Worm (Caenorhabditis elegans) whole organism, L1 larva: ENCODE results near the gene F14H12.6.

Experiments
- C04F5.9 ChIP-seq: sonication (generic microtip); optimal IDR thresholded peaks from 2 replicates; lab custom pipeline; 2016; ENCODE audit warnings: missing genetic modification characterization, missing compliant biosample characterization
- F16B12.6 ChIP-seq: fragments of 150-350 bp; optimal IDR thresholded peaks from 2 replicates; lab custom pipeline; 2014; ENCODE audit warnings: missing biosample characterization, missing genetic modification characterization
- Y116A8C.19 ChIP-seq: sonication (generic microtip); optimal IDR thresholded peaks from 2 replicates; lab custom pipeline; 2016; ENCODE audit warnings: missing compliant biosample characterization, missing genetic modification characterization, borderline replicate concordance
- blmp-1 ChIP-seq: fragments of 150-350 bp; optimal IDR thresholded peaks from 2 replicates; lab custom pipeline; 2014; ENCODE audit warnings: missing biosample characterization, missing genetic modification characterization
- ceh-90 ChIP-seq: sonication (generic microtip); optimal IDR thresholded peaks from 2 replicates; lab custom pipeline; 2016; ENCODE audit warnings: missing genetic modification characterization, missing compliant biosample characterization
- ces-1 ChIP-seq: fragments of 150-350 bp; optimal IDR thresholded peaks from 2 replicates; lab custom pipeline; 2014; ENCODE audit warnings: missing biosample characterization, missing genetic modification reagents, missing genetic modification characterization
- dpl-1 ChIP-seq, 3 experiments: fragments of 150-350 bp in 2 of 3; sonication (generic microtip) in 1 of 3; optimal IDR thresholded peaks; 2 replicates each; lab custom pipeline; 2014 to 2017; ENCODE audit warnings: missing biosample characterization in 3 of 3, missing genetic modification characterization in 3 of 3, missing genetic modification reagents in 3 of 3
- efl-1 ChIP-seq, 4 experiments: fragments of 150-350 bp; optimal IDR thresholded peaks in 3 of 4; peaks in 1 of 4; 1 replicate in 1 of 4; 2 replicates in 3 of 4; lab custom pipeline; 2014; ENCODE audit warnings: missing biosample characterization in 2 of 4, missing genetic modification characterization in 2 of 4, missing genetic modification reagents in 2 of 4
- efl-3 ChIP-seq: fragments of 200-800 bp; sonication (Bioruptor generic); optimal IDR thresholded peaks from 2 replicates; lab custom pipeline; 2018; ENCODE audit warnings: mild to moderate bottlenecking, missing genetic modification characterization, missing compliant biosample characterization
- egl-13 ChIP-seq: sonication (generic microtip); optimal IDR thresholded peaks from 2 replicates; lab custom pipeline; 2016; ENCODE audit warnings: missing genotype, missing genetic modification reagents, missing genetic modification characterization, missing compliant biosample characterization
- elt-2 ChIP-seq: sonication (generic microtip); optimal IDR thresholded peaks from 2 replicates; lab custom pipeline; 2016; ENCODE audit warnings: missing genetic modification characterization, mild to moderate bottlenecking, inconsistent platforms, missing compliant biosample characterization, missing genetic modification reagents
- elt-3 ChIP-seq, 6 experiments: fragments of 150-350 bp in 1 of 6; sonication (generic microtip); optimal IDR thresholded peaks; 2 replicates each; lab custom pipeline; 2017 to 2018; ENCODE audit warnings: missing biosample characterization in 6 of 6, missing genetic modification characterization in 6 of 6, inconsistent platforms in 1 of 6
- fkh-10 ChIP-seq: sonication (generic microtip); optimal IDR thresholded peaks from 2 replicates; lab custom pipeline; 2017; ENCODE audit warnings: missing biosample characterization, missing genetic modification reagents, missing genetic modification characterization
- fkh-4 ChIP-seq: sonication (generic microtip); optimal IDR thresholded peaks from 2 replicates; lab custom pipeline; 2016; ENCODE audit warnings: missing compliant biosample characterization, missing genetic modification characterization, borderline replicate concordance
- grh-1 ChIP-seq: fragments of 200-800 bp; sonication (Bioruptor generic); IDR thresholded peaks from 2 replicates; pipeline ENCODE4 v1.3.6; 2022; ENCODE audit warnings: missing genetic modification reagents, missing genetic modification characterization, missing compliant biosample characterization
- hlh-4 ChIP-seq: sonication (generic microtip); optimal IDR thresholded peaks from 2 replicates; lab custom pipeline; 2016; ENCODE audit warnings: mild to moderate bottlenecking, missing genetic modification characterization, missing compliant biosample characterization
- hpl-2 ChIP-seq: fragments of 150-350 bp; optimal IDR thresholded peaks from 2 replicates; lab custom pipeline; 2014; ENCODE audit warnings: missing biosample characterization, missing genetic modification reagents, missing genetic modification characterization
- jun-1 ChIP-seq: fragments of 150-350 bp; optimal IDR thresholded peaks from 2 replicates; lab custom pipeline; 2014; ENCODE audit warnings: missing biosample characterization, missing genetic modification reagents, missing genetic modification characterization
- lin-13 ChIP-seq: fragments of 150-350 bp; optimal IDR thresholded peaks from 2 replicates; lab custom pipeline; 2014; ENCODE audit warnings: missing biosample characterization, missing genetic modification reagents, missing genetic modification characterization
- lin-14 ChIP-seq: fragments of 200-800 bp; sonication (Bioruptor generic); optimal IDR thresholded peaks from 2 replicates; lab custom pipeline; 2018; ENCODE audit warnings: mild to moderate bottlenecking, missing genetic modification characterization, moderate library complexity, missing compliant biosample characterization
- lin-39 ChIP-seq: fragments of 150-350 bp; optimal IDR thresholded peaks from 2 replicates; lab custom pipeline; 2014; ENCODE audit warnings: missing biosample characterization, missing genetic modification reagents, missing genetic modification characterization
- mep-1 ChIP-seq: fragments of 150-350 bp; optimal IDR thresholded peaks from 2 replicates; lab custom pipeline; 2014; ENCODE audit warnings: missing biosample characterization, missing genetic modification characterization
- nhr-12 ChIP-seq: sonication (generic microtip); optimal IDR thresholded peaks from 2 replicates; lab custom pipeline; 2017; ENCODE audit warnings: missing biosample characterization, missing genetic modification characterization
- nhr-28 ChIP-seq: fragments of 150-350 bp; optimal IDR thresholded peaks from 2 replicates; lab custom pipeline; 2014; ENCODE audit warnings: missing biosample characterization, missing genetic modification characterization
- nhr-76 ChIP-seq: sonication (generic microtip); optimal IDR thresholded peaks from 2 replicates; lab custom pipeline; 2017; ENCODE audit warnings: missing biosample characterization, missing genetic modification characterization
- nhr-77 ChIP-seq: fragments of 150-350 bp; optimal IDR thresholded peaks from 2 replicates; lab custom pipeline; 2014; ENCODE audit warnings: missing biosample characterization, missing genetic modification characterization
- nhr-90 ChIP-seq: sonication (generic microtip); optimal IDR thresholded peaks from 2 replicates; lab custom pipeline; 2016; ENCODE audit warnings: mild to moderate bottlenecking, missing genetic modification characterization, missing compliant biosample characterization; ENCODE audit not compliant: poor library complexity
- pax-3 ChIP-seq: fragments of 200-800 bp; sonication (Bioruptor generic); optimal IDR thresholded peaks from 2 replicates; lab custom pipeline; 2018; ENCODE audit warnings: mild to moderate bottlenecking, missing genetic modification characterization, moderate library complexity, missing compliant biosample characterization
- pqm-1 ChIP-seq: sonication (generic microtip); optimal IDR thresholded peaks from 3 replicates; lab custom pipeline; 2017; ENCODE audit warnings: missing biosample characterization, missing genetic modification characterization
- rnt-1 ChIP-seq: sonication (generic microtip); optimal IDR thresholded peaks from 2 replicates; lab custom pipeline; 2016; ENCODE audit warnings: mild to moderate bottlenecking, missing genetic modification characterization, moderate library complexity, missing compliant biosample characterization
- skn-1 ChIP-seq: fragments of 150-350 bp; optimal IDR thresholded peaks from 2 replicates; lab custom pipeline; 2014; ENCODE audit warnings: missing biosample characterization, missing genetic modification characterization
- tbx-2 ChIP-seq: sonication (generic microtip); optimal IDR thresholded peaks from 2 replicates; lab custom pipeline; 2016; ENCODE audit warnings: missing genetic modification characterization, missing compliant biosample characterization
- tlp-1 ChIP-seq: fragments of 150-350 bp; optimal IDR thresholded peaks from 2 replicates; lab custom pipeline; 2014; ENCODE audit warnings: missing biosample characterization, missing genetic modification characterization
- unc-98 ChIP-seq: fragments of 200-800 bp; sonication (Bioruptor generic); IDR thresholded peaks from 2 replicates; pipeline ENCODE4 v1.3.6; 2022; ENCODE audit warnings: missing genetic modification characterization, missing compliant biosample characterization
- xbp-1 ChIP-seq: sonication (generic microtip); optimal IDR thresholded peaks from 2 replicates; lab custom pipeline; 2016; ENCODE audit warnings: missing genetic modification characterization, missing compliant biosample characterization
- zip-4 ChIP-seq: fragments of 200-800 bp; sonication (Bioruptor generic); optimal IDR thresholded peaks from 2 replicates; lab custom pipeline; 2018; ENCODE audit warnings: mild to moderate bottlenecking, missing genetic modification characterization, moderate library complexity, missing compliant biosample characterization

Gene F14H12.6

DNA sequence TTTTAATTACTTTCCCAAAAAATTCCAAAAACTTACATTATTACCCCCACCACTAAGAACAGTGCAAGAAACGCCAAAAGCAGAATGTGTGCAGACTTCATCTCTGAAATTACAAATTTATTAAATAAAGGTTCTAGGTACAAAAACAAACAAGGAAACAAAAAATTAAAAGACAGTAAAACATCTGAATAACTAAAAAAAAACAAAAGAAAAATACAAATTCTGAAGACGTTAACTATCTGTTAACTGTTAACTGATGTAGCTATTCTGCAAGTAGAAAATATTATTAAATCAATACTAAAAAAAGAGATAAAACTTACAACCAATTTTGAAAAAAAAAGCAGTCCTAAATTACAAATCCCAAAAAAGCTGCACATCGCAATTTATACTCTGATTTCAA lies 14.0 kb upstream of the F14H12.6 start, which contains the start of gene R160.13:
R160.13 (minus strand) TSS at position 101 of the 400 bp plus-strand sequence.
- TF ChIP-seq pqm-1 (tag; lab: Kevin White, UChicago) = no peak
- no peak for TF ChIP-seq hpl-2 (GFP tag; lab: Kevin White, UChicago)
- no peak for TF ChIP-seq C04F5.9
- TF ChIP-seq skn-1 (tag; lab: Kevin White, UChicago) = no peak
- no peak for TF ChIP-seq xbp-1 (tag; lab: Kevin White, UChicago)
- TF ChIP-seq zip-4 = no peak
- TF ChIP-seq ces-1 = no peak
- no peak for TF ChIP-seq elt-2
- TF ChIP-seq grh-1 (GFP tag; lab: Robert Waterston, UW) = no peak
- TF ChIP-seq unc-98 = no peak
- no peak for TF ChIP-seq hlh-4 (tag; lab: Kevin White, UChicago)
- TF ChIP-seq pax-3 = no peak
- TF ChIP-seq lin-13 (GFP tag; lab: Kevin White, UChicago) = no peak
- TF ChIP-seq nhr-12 (tag; lab: Kevin White, UChicago) = no peak
- no peak for TF ChIP-seq nhr-28
- TF ChIP-seq fkh-10 (GFP tag; lab: Kevin White, UChicago) = no peak
- no peak for TF ChIP-seq elt-3 (tag; optimal IDR thresholded peaks at IDR 0.05; lab: Kevin White, UChicago)
- TF ChIP-seq, all 84 proteins: peak for 0

DNA sequence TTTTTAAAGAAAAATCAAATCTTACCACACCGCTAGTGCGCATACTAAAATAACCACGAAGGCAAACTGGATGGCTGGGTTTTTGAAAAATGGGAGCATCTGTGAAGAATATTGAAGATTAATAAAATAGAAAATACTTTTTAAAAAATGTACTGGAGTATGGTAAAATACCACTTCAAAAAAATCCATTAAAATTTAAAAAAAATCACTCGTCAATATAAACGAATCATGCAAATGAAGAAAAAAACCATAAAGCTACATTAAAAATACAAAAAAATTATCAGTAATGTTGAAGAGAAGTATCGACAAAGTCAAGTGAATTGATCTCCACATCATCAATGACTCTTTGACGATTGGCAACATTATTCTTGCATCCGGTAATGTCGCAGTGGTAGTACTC lies 13.4 kb upstream of the F14H12.6 start, which contains the start of gene R160.5:
R160.5 (minus strand) TSS at position 101 of the 400 bp plus-strand sequence.
- TF ChIP-seq ceh-90 (tag; lab: Kevin White, UChicago) (no peak), egl-13 (no peak), rnt-1 (tag; lab: Kevin White, UChicago) (no peak), mep-1 (no peak), Y116A8C.19 (no peak)

DNA sequence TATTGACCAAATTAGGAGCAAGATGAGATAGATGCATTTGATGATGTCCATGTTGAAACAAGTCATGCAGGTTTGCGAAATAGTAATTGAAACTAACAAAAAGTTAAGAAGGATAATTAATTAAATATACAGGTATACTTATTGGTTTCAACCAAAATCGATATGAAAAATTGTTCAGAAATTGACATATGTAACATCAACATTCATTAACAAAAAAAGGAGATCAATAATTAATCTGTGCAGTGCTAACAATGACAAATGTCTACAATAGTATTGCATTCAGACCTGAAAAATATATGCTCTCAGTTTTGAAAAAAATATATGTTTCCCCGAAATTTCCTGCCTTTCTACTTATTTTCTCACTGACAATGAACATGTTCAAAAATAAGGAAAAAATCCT lies 11.4 kb upstream of the F14H12.6 start, which contains the start of gene R160.4:
R160.4 (minus strand) TSS at position 101 of the 400 bp plus-strand sequence.
- TF ChIP-seq nhr-77 (tag; lab: Kevin White, UChicago) (no peak), rnt-1 (tag; lab: Kevin White, UChicago) (no peak), jun-1 (no peak), efl-3 (GFP tag; lab: Kevin White, UChicago) (no peak), C04F5.9 (no peak), tbx-2 (no peak), nhr-12 (tag; lab: Kevin White, UChicago) (no peak)
- TF ChIP-seq, all 84 proteins: peak for 0

DNA sequence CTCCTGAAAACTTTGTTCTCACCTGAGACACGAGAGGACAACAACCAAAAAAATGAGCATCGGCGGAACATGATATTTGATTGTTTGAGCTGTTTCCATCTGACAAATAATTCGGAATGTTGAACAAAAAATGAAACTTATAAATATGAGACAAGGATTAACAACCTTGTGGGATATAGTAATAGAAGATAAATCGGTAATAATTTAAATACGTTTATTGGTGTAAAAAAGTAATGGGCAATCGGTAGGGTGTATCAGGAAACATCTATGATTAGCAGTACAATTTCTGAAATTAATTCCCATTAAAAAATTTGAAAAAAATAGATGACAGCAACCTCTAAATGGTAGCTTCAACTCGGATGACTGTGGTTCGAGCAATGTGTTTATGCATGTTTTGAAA lies 10.0 kb upstream of the F14H12.6 start, which contains the start of gene R160.10:
R160.10 (minus strand) TSS at position 101 of the 400 bp plus-strand sequence.
- TF ChIP-seq tlp-1 (no peak), F16B12.6 (tag; lab: Kevin White, UChicago) (no peak), hlh-4 (tag; lab: Kevin White, UChicago) (no peak), nhr-12 (tag; lab: Kevin White, UChicago) (no peak), lin-39 (no peak), nhr-76 (tag; lab: Kevin White, UChicago) (no peak), rnt-1 (tag; lab: Kevin White, UChicago) (no peak), efl-1 (optimal IDR thresholded peaks at IDR 0.05; lab: Kevin White, UChicago) (no peak), efl-1 (GFP tag; optimal IDR thresholded peaks at IDR 0.05 in 1 of 2; lab: Kevin White, UChicago) (no peak), fkh-4 (tag; lab: Kevin White, UChicago) (no peak), dpl-1 (GFP tag; optimal IDR thresholded peaks at IDR 0.05; lab: Kevin White, UChicago) (no peak), tbx-2 (no peak), elt-2 (no peak), elt-3 (tag; optimal IDR thresholded peaks at IDR 0.05; lab: Kevin White, UChicago) (no peak), blmp-1 (no peak), nhr-90 (tag; lab: Kevin White, UChicago) (no peak), lin-14 (GFP tag; lab: Kevin White, UChicago) (no peak), jun-1 (no peak), skn-1 (tag; lab: Kevin White, UChicago) (no peak), hpl-2 (GFP tag; lab: Kevin White, UChicago) (no peak)
